Worm (Caenorhabditis elegans): ENCODE results near the gene elli-1.
A peak's percentile ranks its signal among the peaks of the same experiment; 100 is the strongest.
"Not testable (repeated sequence)": the region's sequence is repeated elsewhere in the genome, so short reads cannot be mapped to it uniquely, and the experiment has no call there.

The elli-1 gene

ce11 chrIV:8788048-8788447, 33.4 kb upstream of the elli-1 start, which contains the start of gene C33D9.10:
Gene C33D9.10, minus strand, starts transcription at chrIV:8788148.
- not testable (repeated sequence) for TF ChIP-seq F39B2.1 (GFP tag; IDR thresholded peaks at IDR 0.05); attf-6 (GFP tag; IDR thresholded peaks at IDR 0.05); zfh-2 (GFP tag; conservative IDR thresholded peaks at IDR 0.05)

DNA sequence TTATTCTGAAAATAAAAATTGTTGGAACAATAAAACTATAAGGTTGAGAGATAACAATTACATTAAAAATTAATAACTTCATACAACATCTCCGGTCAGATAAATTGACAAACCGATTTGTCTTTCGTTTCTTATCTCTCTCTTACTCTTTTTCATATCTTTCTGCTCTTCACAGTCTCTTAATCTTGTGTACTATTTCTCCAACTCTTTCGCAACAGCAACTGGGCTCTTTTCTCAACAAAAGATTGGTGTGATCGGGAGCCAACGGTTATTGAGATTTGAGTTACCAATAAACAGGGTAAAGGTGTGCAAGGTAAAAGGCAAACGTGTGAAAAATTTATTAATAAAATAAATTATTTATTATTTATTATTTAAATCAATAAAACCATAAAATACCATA, 32.0 kb upstream of the elli-1 start, which contains the start of gene C33D9.8:
Gene C33D9.8 (minus strand): TSS at position 99 of the 400 bp plus-strand sequence.
- TF ChIP-seq nfyb-1 (GFP tag; IDR thresholded peaks at IDR 0.05) (no peak), cebp-1 (GFP tag; IDR thresholded peaks at IDR 0.05) (0 out of 2 replicates have a peak, but pooled peaks have one; percentile 59), cebp-1 (tag; optimal IDR thresholded peaks at IDR 0.05) (peak; percentile 87), hmg-1.2 (GFP tag; IDR thresholded peaks at IDR 0.05) (peak; percentile 74; the same call in 1 of the 2 replicates)

DNA sequence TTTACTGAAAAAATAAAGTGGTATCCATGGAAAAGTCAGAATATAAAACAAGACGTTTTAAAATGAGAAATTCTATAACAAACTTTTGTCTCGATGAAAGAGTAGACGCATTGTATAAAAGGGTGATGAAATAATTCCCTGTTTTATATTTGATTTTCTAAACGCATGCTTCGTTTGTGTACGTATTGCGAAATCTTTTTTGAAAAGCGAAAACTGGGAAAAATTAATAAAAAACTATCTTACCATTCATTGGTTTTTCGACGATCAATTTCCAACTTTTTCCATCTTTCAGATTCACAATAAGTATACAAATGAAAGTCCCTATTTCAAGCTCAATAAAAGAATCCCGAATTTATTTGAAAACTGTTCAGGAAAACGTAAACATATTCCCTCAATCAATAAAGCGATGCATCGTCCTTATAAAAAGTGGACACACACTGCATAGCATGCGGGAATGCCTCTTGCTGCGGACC, 30.3 kb upstream of the elli-1 start, which contains the start of gene C33D9.13:
Gene C33D9.13 (minus strand): TSS at position 423 of the 473 bp plus-strand sequence.
- no peak for TF ChIP-seq ceh-79 (tag; optimal IDR thresholded peaks at IDR 0.05)
- no peak for TF ChIP-seq hlh-26 (GFP tag; conservative IDR thresholded peaks at IDR 0.05)
- peak; percentile 92 for TF ChIP-seq cebp-1 (GFP tag; IDR thresholded peaks at IDR 0.05)
- TF ChIP-seq cebp-1 (tag; optimal IDR thresholded peaks at IDR 0.05), result peak; percentile 98
- TF ChIP-seq K12H6.12 (tag; optimal IDR thresholded peaks at IDR 0.05), result no peak

ce11 chrIV:8782172-8782571, 27.5 kb upstream of the elli-1 start:
- TF ChIP-seq tbx-9 (tag; optimal IDR thresholded peaks at IDR 0.05; ENCODE audit: borderline replicate concordance) (no peak), ztf-18 (tag; optimal IDR thresholded peaks at IDR 0.05) (peak; percentile 42), rpc-1 (optimal IDR thresholded peaks at IDR 0.05) (no peak), rpc-1 (tag; optimal IDR thresholded peaks at IDR 0.05) (no peak), F10E7.11 (tag; optimal IDR thresholded peaks at IDR 0.05) (no peak), hmg-1.2 (GFP tag; IDR thresholded peaks at IDR 0.05) (peak; percentile 77), rec-8 (tag; optimal IDR thresholded peaks at IDR 0.05) (no peak), F39B2.1 (GFP tag; IDR thresholded peaks at IDR 0.05) (no peak), madf-10 (tag; optimal IDR thresholded peaks at IDR 0.05) (peak; percentile 34), cebp-2 (GFP tag; IDR thresholded peaks at IDR 0.05) (no peak), let-607 (tag; optimal IDR thresholded peaks at IDR 0.05) (no peak), cebp-1 (GFP tag; IDR thresholded peaks at IDR 0.05) (peak; percentile 41; the same call in 1 of the 2 replicates), cebp-1 (tag; optimal IDR thresholded peaks at IDR 0.05) (no peak), lag-1 (GFP tag; IDR thresholded peaks at IDR 0.05) (0 out of 2 replicates have a peak, but pooled peaks have one; percentile 23), attf-5 (GFP tag; optimal IDR thresholded peaks at IDR 0.05) (peak; percentile 82), nhr-80 (tag; optimal IDR thresholded peaks at IDR 0.05) (peak; percentile 82), ztf-22 (GFP tag; optimal IDR thresholded peaks at IDR 0.05) (no peak), K12H6.12 (tag; optimal IDR thresholded peaks at IDR 0.05) (peak; percentile 57), mes-4 (tag; optimal IDR thresholded peaks at IDR 0.05) (no peak), let-526 (GFP tag; IDR thresholded peaks at IDR 0.05) (0 out of 2 replicates have a peak, but pooled peaks have one; percentile 21), ets-4 (GFP tag; optimal IDR thresholded peaks at IDR 0.05) (peak; percentile 18), sptf-2 (GFP tag; optimal IDR thresholded peaks at IDR 0.05) (no peak), madf-3 (GFP tag; IDR thresholded peaks at IDR 0.05) (no peak), nhr-179 (tag; optimal IDR thresholded peaks at IDR 0.05) (no peak), lin-40 (tag; optimal IDR thresholded peaks at IDR 0.05) (peak; percentile 35), somi-1 (GFP tag; optimal IDR thresholded peaks at IDR 0.05) (no peak), B0336.3 (GFP tag; IDR thresholded peaks at IDR 0.05) (no peak), unc-62 (GFP tag; optimal IDR thresholded peaks at IDR 0.05) (peak; percentile 19), atf-7 (tag; optimal IDR thresholded peaks at IDR 0.05) (no peak)

All from whole organism, young adult.